Fruit fly (Drosophila melanogaster) whole organism, embryonic: ENCODE data around the gene TpnC25D.

Experiments used
- CG11504 ChIP-seq: fragments of 200-800 bp; sonication (Bioruptor generic); optimal IDR thresholded peaks from 3 replicates; lab custom pipeline; 2019; ENCODE audit warnings: missing biosample characterization, mild to moderate bottlenecking, missing genetic modification characterization, moderate library complexity
- CG12219 ChIP-seq: fragments of 200-800 bp; sonication (Bioruptor generic); optimal IDR thresholded peaks from 3 replicates; lab custom pipeline; 2018; ENCODE audit warnings: missing biosample characterization, mild to moderate bottlenecking, missing genetic modification characterization
- CG12744 ChIP-seq: fragments of 200-800 bp; sonication (Bioruptor generic); optimal IDR thresholded peaks from 2 replicates; lab custom pipeline; 2016; ENCODE audit warnings: missing biosample characterization, missing genetic modification characterization
- CG14965 ChIP-seq: fragments of 200-800 bp; sonication (Bioruptor generic); optimal IDR thresholded peaks from 2 replicates; lab custom pipeline; 2016; ENCODE audit warnings: missing biosample characterization, missing genetic modification characterization, borderline replicate concordance
- CG16779 ChIP-seq: fragments of 200-800 bp; sonication (Bioruptor generic); IDR thresholded peaks from 2 replicates; pipeline ENCODE4 v1.3.6; 2022; ENCODE audit warnings: missing biosample characterization, missing genetic modification characterization
- CG17328 ChIP-seq: fragments of 200-800 bp; sonication (Bioruptor generic); IDR thresholded peaks from 2 replicates; pipeline ENCODE4 v1.3.6; 2022; ENCODE audit warnings: missing biosample characterization, missing genetic modification characterization
- CG17359 ChIP-seq: fragments of 200-800 bp; sonication (Bioruptor generic); optimal IDR thresholded peaks from 3 replicates; lab custom pipeline; 2018; ENCODE audit warnings: missing biosample characterization, mild to moderate bottlenecking, missing genetic modification characterization, moderate library complexity
- CG18262 ChIP-seq: fragments of 200-800 bp; optimal IDR thresholded peaks from 3 replicates; lab custom pipeline; 2019; ENCODE audit warnings: missing biosample characterization, mild to moderate bottlenecking, missing genetic modification characterization, moderate library complexity
- CG18599 ChIP-seq: fragments of 200-800 bp; sonication (Bioruptor generic); optimal IDR thresholded peaks from 3 replicates; lab custom pipeline; 2017; ENCODE audit warnings: missing biosample characterization, missing genetic modification characterization, mild to moderate bottlenecking, moderate library complexity, missing genetic modification reagents
- CG32532 ChIP-seq: fragments of 200-800 bp; sonication (Bioruptor generic); IDR thresholded peaks from 2 replicates; pipeline ENCODE4 v1.3.6; 2022; ENCODE audit warnings: missing biosample characterization, missing genetic modification characterization
- CG4404 ChIP-seq: fragments of 200-800 bp; sonication (Bioruptor generic); IDR thresholded peaks from 2 replicates; pipeline ENCODE4 v1.3.6; 2022; ENCODE audit warnings: missing biosample characterization, missing genetic modification characterization
- CG6175 ChIP-seq: fragments of 200-800 bp; sonication (Bioruptor generic); IDR thresholded peaks from 3 replicates; pipeline ENCODE4 v1.3.6; 2022; ENCODE audit warnings: missing biosample characterization, missing genetic modification characterization
- CG6765 ChIP-seq: fragments of 200-800 bp; sonication (Bioruptor generic); optimal IDR thresholded peaks from 3 replicates; lab custom pipeline; 2017; ENCODE audit warnings: missing biosample characterization, mild to moderate bottlenecking, missing genetic modification characterization
- CG7271 ChIP-seq: fragments of 200-800 bp; sonication (Bioruptor generic); optimal IDR thresholded peaks from 2 replicates; lab custom pipeline; 2018; ENCODE audit warnings: missing biosample characterization, mild to moderate bottlenecking, missing genetic modification characterization, moderate library complexity
- CG8290 ChIP-seq, 3 experiments: fragments of 200-800 bp; sonication (Bioruptor generic); optimal IDR thresholded peaks; 2 replicates each; lab custom pipeline; 2016 to 2019; ENCODE audit warnings: missing biosample characterization in 3 of 3, missing genetic modification characterization in 3 of 3, mild to moderate bottlenecking in 2 of 3, moderate library complexity in 1 of 3
- CG8359 ChIP-seq: fragments of 200-800 bp; sonication (Bioruptor generic); optimal IDR thresholded peaks from 2 replicates; lab custom pipeline; 2017; ENCODE audit warnings: missing biosample characterization, mild to moderate bottlenecking, missing genetic modification characterization, borderline replicate concordance
- E2f1 ChIP-seq: fragments of 200-800 bp; sonication (Bioruptor generic); IDR thresholded peaks from 2 replicates; pipeline ENCODE4 v1.3.6; 2022; ENCODE audit warnings: missing biosample characterization, missing genetic modification characterization
- Gug ChIP-seq: fragments of 200-800 bp; sonication (Bioruptor generic); IDR thresholded peaks from 4 replicates; pipeline ENCODE4 v1.3.6; 2022; ENCODE audit warnings: missing biosample characterization, missing genetic modification characterization
- H2.0 ChIP-seq: fragments of 200-800 bp; sonication (Bioruptor generic); IDR thresholded peaks from 2 replicates; pipeline ENCODE4 v1.3.6; 2022; ENCODE audit warnings: missing biosample characterization, missing genetic modification characterization
- Myb ChIP-seq: fragments of 200-800 bp; sonication (Bioruptor generic); optimal IDR thresholded peaks from 2 replicates; lab custom pipeline; 2016; ENCODE audit warnings: missing biosample characterization, missing genetic modification characterization
- PHDP ChIP-seq: fragments of 200-800 bp; sonication (Bioruptor generic); optimal IDR thresholded peaks from 3 replicates; lab custom pipeline; 2018; ENCODE audit warnings: missing biosample characterization, mild to moderate bottlenecking, missing genetic modification characterization, moderate library complexity
- Ravus ChIP-seq: fragments of 200-800 bp; sonication (Bioruptor generic); IDR thresholded peaks from 2 replicates; pipeline ENCODE4 v1.3.6; 2022; ENCODE audit warnings: missing biosample characterization, missing genetic modification characterization
- Side ChIP-seq: fragments of 200-800 bp; sonication (Bioruptor generic); optimal IDR thresholded peaks from 2 replicates; lab custom pipeline; 2016; ENCODE audit warnings: missing biosample characterization, missing genetic modification characterization
- Sox100B ChIP-seq: fragments of 200-800 bp; sonication (Bioruptor generic); optimal IDR thresholded peaks from 3 replicates; lab custom pipeline; 2018; ENCODE audit warnings: missing biosample characterization, mild to moderate bottlenecking, missing genetic modification characterization
- Spps ChIP-seq: fragments of 200-800 bp; sonication (Bioruptor generic); optimal IDR thresholded peaks from 2 replicates; lab custom pipeline; 2018; ENCODE audit warnings: missing biosample characterization, mild to moderate bottlenecking, missing genetic modification characterization
- Ssrp ChIP-seq: fragments of 200-800 bp; sonication (Bioruptor generic); optimal IDR thresholded peaks from 2 replicates; lab custom pipeline; 2018; ENCODE audit warnings: missing biosample characterization, mild to moderate bottlenecking, missing genetic modification characterization, moderate library complexity
- Taf1 ChIP-seq: fragments of 200-800 bp; sonication (Bioruptor generic); IDR thresholded peaks from 2 replicates; pipeline ENCODE4 v1.3.6; 2022; ENCODE audit warnings: missing biosample characterization, missing genetic modification characterization
- Tbp ChIP-seq: fragments of >200 bp; optimal IDR thresholded peaks from 2 replicates; lab custom pipeline; 2018; ENCODE audit warnings: missing biosample characterization, missing genetic modification characterization
- az2 ChIP-seq: fragments of 200-800 bp; sonication (Bioruptor generic); optimal IDR thresholded peaks from 3 replicates; lab custom pipeline; 2016; ENCODE audit warnings: missing biosample characterization, missing genetic modification characterization
- btn ChIP-seq: fragments of 200-800 bp; sonication (Bioruptor generic); optimal IDR thresholded peaks from 2 replicates; lab custom pipeline; 2016; ENCODE audit warnings: missing biosample characterization, missing genetic modification characterization
- cg ChIP-seq: fragments of 200-800 bp; sonication (Bioruptor generic); optimal IDR thresholded peaks from 3 replicates; lab custom pipeline; 2019; ENCODE audit warnings: missing biosample characterization, mild to moderate bottlenecking, missing genetic modification characterization, moderate library complexity
- chn ChIP-seq: fragments of 200-800 bp; sonication (Bioruptor generic); optimal IDR thresholded peaks from 2 replicates; lab custom pipeline; 2016; ENCODE audit warnings: missing biosample characterization, missing genetic modification characterization
- cwo ChIP-seq: fragments of 200-800 bp; sonication (Bioruptor generic); optimal IDR thresholded peaks from 3 replicates; lab custom pipeline; 2017; ENCODE audit warnings: missing biosample characterization, missing genetic modification characterization, mild to moderate bottlenecking, moderate library complexity, missing genetic modification reagents
- dmrt11E ChIP-seq: fragments of 200-800 bp; sonication (Bioruptor generic); optimal IDR thresholded peaks from 3 replicates; lab custom pipeline; 2018; ENCODE audit warnings: missing biosample characterization, mild to moderate bottlenecking, missing genetic modification characterization, moderate library complexity
- dpn ChIP-seq, 2 experiments: fragments of 200-800 bp; sonication (Bioruptor generic); optimal IDR thresholded peaks; 3 replicates each; lab custom pipeline; 2016; ENCODE audit warnings: missing biosample characterization in 2 of 2, missing genetic modification characterization in 2 of 2
- gem ChIP-seq: fragments of 200-800 bp; sonication (Bioruptor generic); optimal IDR thresholded peaks from 2 replicates; lab custom pipeline; 2019; ENCODE audit warnings: missing biosample characterization, mild to moderate bottlenecking, missing genetic modification characterization, moderate library complexity
- grau ChIP-seq: fragments of 200-800 bp; optimal IDR thresholded peaks from 3 replicates; lab custom pipeline; 2019; ENCODE audit warnings: missing biosample characterization, mild to moderate bottlenecking, missing genetic modification characterization, moderate library complexity
- hkb ChIP-seq, 2 experiments: fragments of 200-800 bp in 1 of 2; fragments of >200 bp in 1 of 2; sonication (Bioruptor generic) in 1 of 2; IDR thresholded peaks in 1 of 2; optimal IDR thresholded peaks in 1 of 2; 2 replicates each; pipeline versions ENCODE4 v1.3.6 to Lab custom; 2017 to 2022; ENCODE audit warnings: missing biosample characterization in 1 of 2, missing genetic modification characterization in 1 of 2
- hth ChIP-seq: fragments of >200 bp; optimal IDR thresholded peaks from 2 replicates; lab custom pipeline; 2017; ENCODE audit warnings: inconsistent platforms
- kah ChIP-seq: fragments of 200-800 bp; sonication (Bioruptor generic); optimal IDR thresholded peaks from 2 replicates; lab custom pipeline; 2018; ENCODE audit warnings: missing biosample characterization, mild to moderate bottlenecking, missing genetic modification characterization
- ken ChIP-seq: fragments of 200-800 bp; sonication (Bioruptor generic); IDR thresholded peaks from 3 replicates; pipeline ENCODE4 v1.3.6; 2022; ENCODE audit warnings: missing biosample characterization, missing genetic modification characterization
- lab ChIP-seq: fragments of 200-800 bp; sonication (Bioruptor generic); optimal IDR thresholded peaks from 3 replicates; lab custom pipeline; 2017; ENCODE audit warnings: missing biosample characterization, missing genetic modification characterization, mild to moderate bottlenecking, moderate library complexity, missing genetic modification reagents
- lbe ChIP-seq: fragments of 200-800 bp; sonication (Bioruptor generic); optimal IDR thresholded peaks from 2 replicates; lab custom pipeline; 2016; ENCODE audit warnings: missing biosample characterization, mild to moderate bottlenecking, missing genetic modification characterization
- lmd ChIP-seq: fragments of 200-800 bp; sonication (Bioruptor generic); IDR thresholded peaks from 2 replicates; pipeline ENCODE4 v1.3.6; 2022; ENCODE audit warnings: missing biosample characterization, missing genetic modification characterization
- oc ChIP-seq: fragments of 200-800 bp; sonication (Bioruptor generic); optimal IDR thresholded peaks from 2 replicates; lab custom pipeline; 2018; ENCODE audit warnings: missing biosample characterization, mild to moderate bottlenecking, missing genetic modification characterization, moderate library complexity
- scrt ChIP-seq: fragments of 200-800 bp; sonication (Bioruptor generic); optimal IDR thresholded peaks from 2 replicates; lab custom pipeline; 2018; ENCODE audit warnings: missing biosample characterization, mild to moderate bottlenecking, missing genetic modification characterization, moderate library complexity
- z ChIP-seq: fragments of 200-800 bp; sonication (Bioruptor generic); IDR thresholded peaks from 3 replicates; pipeline ENCODE4 v1.3.6; 2022; ENCODE audit warnings: missing biosample characterization, missing genetic modification characterization
- zfh1 ChIP-seq: fragments of 200-800 bp; sonication (Bioruptor generic); IDR thresholded peaks from 3 replicates; pipeline ENCODE4 v1.3.6; 2022; ENCODE audit warnings: missing biosample characterization, missing genetic modification characterization

Gene TpnC25D

dm6 chr2L:5261223-5261984, 44.9 kb downstream of the TpnC25D start (continued):
- TF ChIP-seq CG16779, result no peak
- 0 out of 2 replicates have a peak, but pooled peaks have one; percentile 29 for TF ChIP-seq E2f1 (GFP tag; lab: Robert Waterston, UW)
- no peak for TF ChIP-seq Myb (GFP tag; lab: Kevin White, UChicago)
- peak; percentile 31; the same call in 1 of the 3 replicates for TF ChIP-seq ken
- TF ChIP-seq H2.0, result peak; percentile 49
- TF ChIP-seq z (GFP tag; lab: Robert Waterston, UW), result 0 out of 3 replicates have a peak, but pooled peaks have one; percentile 10
- peak; percentile 41; the same call in 1 of the 2 replicates for TF ChIP-seq lmd (GFP tag; lab: Robert Waterston, UW)
- TF ChIP-seq CG4404 (GFP tag; lab: Robert Waterston, UW), result peak; percentile 43; the same call in 1 of the 2 replicates
- TF ChIP-seq cwo (GFP tag; lab: Kevin White, UChicago), result peak; percentile 5
- peak; percentile 39 for TF ChIP-seq CG14965 (GFP tag; lab: Kevin White, UChicago)
- peak; percentile 62; the same call in 1 of the 2 replicates for TF ChIP-seq CG17328 (GFP tag; lab: Robert Waterston, UW)
- TF ChIP-seq chn, result peak; percentile 28
- TF ChIP-seq scrt (GFP tag; lab: Kevin White, UChicago), result peak; percentile 10
- no peak for TF ChIP-seq Sox100B (GFP tag; lab: Kevin White, UChicago)
- peak; percentile 81 for TF ChIP-seq lbe
- peak; percentile 49 for TF ChIP-seq CG12219 (GFP tag; lab: Kevin White, UChicago)
- peak; percentile 92 for TF ChIP-seq CG11504 (tag; lab: Kevin White, UChicago)
- TF ChIP-seq Taf1 (GFP tag; lab: Robert Waterston, UW), result no peak
- peak; percentile 52 for TF ChIP-seq az2 (GFP tag; lab: Kevin White, UChicago)
- TF ChIP-seq Gug (GFP tag; lab: Robert Waterston, UW), result no peak
- TF ChIP-seq lab (GFP tag; lab: Kevin White, UChicago), result peak; percentile 29
- peak; percentile 8 for TF ChIP-seq oc (tag; lab: Kevin White, UChicago)
- TF ChIP-seq CG6765 (GFP tag; lab: Kevin White, UChicago), result no peak
- TF ChIP-seq cg (GFP tag; lab: Kevin White, UChicago), result no peak
- no peak for TF ChIP-seq Ravus
- no peak for TF ChIP-seq CG12744
- no peak for TF ChIP-seq hkb (optimal IDR thresholded peaks at IDR 0.05; lab: Kevin White, UChicago)
- TF ChIP-seq hkb (GFP tag; IDR thresholded peaks at IDR 0.05; lab: Robert Waterston, UW), result 0 out of 2 replicates have a peak, but pooled peaks have one; percentile 30
- TF ChIP-seq CG8290 (GFP tag; optimal IDR thresholded peaks at IDR 0.05; lab: Kevin White, UChicago), result no peak
- peak in 1 of 2 experiments; percentile 67 for TF ChIP-seq CG8290 (tag; optimal IDR thresholded peaks at IDR 0.05; lab: Kevin White, UChicago)
- peak in 1 of 2 experiments; percentile 20 for TF ChIP-seq dpn (GFP tag; optimal IDR thresholded peaks at IDR 0.05; lab: Kevin White, UChicago)
- no peak for TF ChIP-seq hth (lab: Kevin White, UChicago)
- peak; percentile 69 for TF ChIP-seq CG8359 (GFP tag; lab: Kevin White, UChicago)
- peak; percentile 74 for TF ChIP-seq dmrt11E (tag; lab: Kevin White, UChicago)
- peak; percentile 42 for TF ChIP-seq grau (tag; lab: Kevin White, UChicago)
- TF ChIP-seq Ssrp (tag; lab: Kevin White, UChicago), result peak; percentile 38
- 0 out of 3 replicates have a peak, but pooled peaks have one; percentile 6 for TF ChIP-seq CG6175 (GFP tag; lab: Robert Waterston, UW)
- TF ChIP-seq btn (GFP tag; lab: Kevin White, UChicago), result no peak
- no peak for TF ChIP-seq CG7271 (tag; lab: Kevin White, UChicago)
- peak; percentile 67 for TF ChIP-seq zfh1 (GFP tag; lab: Robert Waterston, UW)
- peak; percentile 65 for TF ChIP-seq CG18262 (tag; lab: Kevin White, UChicago)
- TF ChIP-seq Tbp, result no peak
- TF ChIP-seq kah (GFP tag; lab: Kevin White, UChicago), result peak; percentile 14
- TF ChIP-seq PHDP (tag; lab: Kevin White, UChicago), result peak; percentile 6
- TF ChIP-seq Side, result peak; percentile 0
- peak; percentile 52 for TF ChIP-seq gem (tag; lab: Kevin White, UChicago)
- TF ChIP-seq CG18599, result peak; percentile 25
- peak; percentile 49 for TF ChIP-seq Spps (tag; lab: Kevin White, UChicago)
- TF ChIP-seq CG32532 (GFP tag; lab: Robert Waterston, UW), result peak; percentile 55; the same call in 1 of the 2 replicates
- TF ChIP-seq CG17359 (tag; lab: Kevin White, UChicago), result peak; percentile 7
